Fruit fly (Drosophila melanogaster): ENCODE measurements around the gene bcd.

The bcd gene

DNA sequence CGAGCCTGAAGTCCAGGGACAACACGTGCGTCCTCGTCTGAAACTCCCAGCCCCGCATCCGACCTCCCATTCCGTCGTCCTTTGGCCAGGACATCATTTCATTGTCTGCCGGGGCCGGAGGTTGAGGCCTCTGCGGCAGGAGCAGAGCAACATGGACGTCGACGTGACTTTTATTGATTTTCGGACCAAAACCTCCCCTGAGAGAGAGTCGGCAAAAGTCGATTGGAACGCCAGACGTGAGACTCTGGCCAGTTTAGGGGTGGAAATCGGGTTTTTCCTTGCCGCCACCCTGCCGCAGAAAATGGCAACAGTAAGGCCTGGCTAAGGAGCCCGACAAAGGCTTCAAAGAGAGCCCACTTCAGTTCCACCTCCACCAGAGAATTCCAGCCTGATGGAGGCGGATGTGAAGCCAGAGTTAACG is 6.9 kb upstream of the bcd start (continued):
- TF ChIP-seq CG12155 (GFP tag; optimal IDR thresholded peaks at IDR 0.05): no peak
- no peak for TF ChIP-seq Ravus (GFP tag; IDR thresholded peaks at IDR 0.05)
- no peak for TF ChIP-seq CG9437 (GFP tag; optimal IDR thresholded peaks at IDR 0.05)
- TF ChIP-seq cato (GFP tag; optimal IDR thresholded peaks at IDR 0.05; ENCODE audit: borderline replicate concordance): no peak
- no peak for TF ChIP-seq unc-4 (GFP tag; IDR thresholded peaks at IDR 0.05; ENCODE audit: partially characterized antibody)
- TF ChIP-seq vfl (GFP tag; optimal IDR thresholded peaks at IDR 0.05): no peak
- TF ChIP-seq rib (GFP tag; IDR thresholded peaks at IDR 0.05): no peak
- peak; percentile 50 for TF ChIP-seq Nf-YB (GFP tag; optimal IDR thresholded peaks at IDR 0.05)
- TF ChIP-seq CG31365 (tag; optimal IDR thresholded peaks at IDR 0.05): no peak
- peak; percentile 65 for TF ChIP-seq cwo (GFP tag; optimal IDR thresholded peaks at IDR 0.05)
- TF ChIP-seq CG8089 (GFP tag; optimal IDR thresholded peaks at IDR 0.05): no peak
- no peak for TF ChIP-seq sens-2 (GFP tag; IDR thresholded peaks at IDR 0.05)
- no peak for TF ChIP-seq CG15269 (tag; optimal IDR thresholded peaks at IDR 0.05)
- TF ChIP-seq CG10959 (GFP tag; IDR thresholded peaks at IDR 0.05): no peak
- no peak for TF ChIP-seq CG4707 (GFP tag; optimal IDR thresholded peaks at IDR 0.05)
- TF ChIP-seq fd3F (GFP tag; optimal IDR thresholded peaks at IDR 0.05): no peak
- TF ChIP-seq CG16813 (GFP tag; IDR thresholded peaks at IDR 0.05; ENCODE audit: partially characterized antibody): no peak
- TF ChIP-seq CG10431 (GFP tag; optimal IDR thresholded peaks at IDR 0.05): no peak
- no peak for TF ChIP-seq CG11504 (tag; optimal IDR thresholded peaks at IDR 0.05)
- TF ChIP-seq slp2 (GFP tag; optimal IDR thresholded peaks at IDR 0.05): no peak
- no peak for TF ChIP-seq CG18764 (GFP tag; optimal IDR thresholded peaks at IDR 0.05)
- TF ChIP-seq pho (GFP tag; optimal IDR thresholded peaks at IDR 0.05): no peak
- no peak for TF ChIP-seq Vsx1 (GFP tag; optimal IDR thresholded peaks at IDR 0.05)
- TF ChIP-seq Dp (GFP tag; optimal IDR thresholded peaks at IDR 0.05): no peak
- TF ChIP-seq Taf1 (GFP tag; IDR thresholded peaks at IDR 0.05): no peak
- TF ChIP-seq CG1603 (tag; optimal IDR thresholded peaks at IDR 0.05): no peak
- TF ChIP-seq pros (GFP tag; optimal IDR thresholded peaks at IDR 0.05): peak; percentile 87
- no peak for TF ChIP-seq tgo (GFP tag; IDR thresholded peaks at IDR 0.05)
- TF ChIP-seq Adf1 (GFP tag; IDR thresholded peaks at IDR 0.05): peak; percentile 43; the same call in 1 of the 2 replicates
- no peak for TF ChIP-seq CG7987 (GFP tag; optimal IDR thresholded peaks at IDR 0.05)
- TF ChIP-seq CG7271 (tag; optimal IDR thresholded peaks at IDR 0.05): no peak
- no peak for TF ChIP-seq CG31388 (GFP tag; optimal IDR thresholded peaks at IDR 0.05)
- TF ChIP-seq Ssrp (tag; optimal IDR thresholded peaks at IDR 0.05): no peak
- TF ChIP-seq hb (GFP tag; IDR thresholded peaks at IDR 0.05; ENCODE audit: partially characterized antibody): no peak
- peak; percentile 53 for TF ChIP-seq Nf-YC (tag; optimal IDR thresholded peaks at IDR 0.05)
- TF ChIP-seq CG18619 (GFP tag; optimal IDR thresholded peaks at IDR 0.05): no peak
- no peak for TF ChIP-seq so (GFP tag; IDR thresholded peaks at IDR 0.05)
- no peak for TF ChIP-seq CG15011 (GFP tag; optimal IDR thresholded peaks at IDR 0.05)
- TF ChIP-seq C15 (GFP tag; IDR thresholded peaks at IDR 0.05): no peak
- no peak for TF ChIP-seq nom (GFP tag; optimal IDR thresholded peaks at IDR 0.05)
- TF ChIP-seq CG32772 (GFP tag; IDR thresholded peaks at IDR 0.05): no peak
- TF ChIP-seq pum (GFP tag; optimal IDR thresholded peaks at IDR 0.05): no peak
- no peak for TF ChIP-seq Ada2b (GFP tag; IDR thresholded peaks at IDR 0.05)
- TF ChIP-seq chinmo (GFP tag; IDR thresholded peaks at IDR 0.05; ENCODE audit: partially characterized antibody): 0 out of 4 replicates have a peak, but pooled peaks have one; percentile 29
- no peak for TF ChIP-seq lov (optimal IDR thresholded peaks at IDR 0.05)
- TF ChIP-seq lov (GFP tag; IDR thresholded peaks at IDR 0.05): no peak
- TF ChIP-seq nerfin-1 (tag; optimal IDR thresholded peaks at IDR 0.05): peak; percentile 71
- peak; percentile 94 for TF ChIP-seq grau (tag; optimal IDR thresholded peaks at IDR 0.05)
- no peak for TF ChIP-seq CG3281 (GFP tag; optimal IDR thresholded peaks at IDR 0.05)
- TF ChIP-seq ab (GFP tag; optimal IDR thresholded peaks at IDR 0.05): no peak
- no peak for TF ChIP-seq eyg (GFP tag; optimal IDR thresholded peaks at IDR 0.05)

Data from whole organism, embryonic.